Fruit fly (Drosophila melanogaster) whole organism, embryonic: Measurements from ENCODE around the gene CHOp24.

Source experiments
- Asciz ChIP-seq: fragments of 200-800 bp; sonication (Bioruptor generic); optimal IDR thresholded peaks from 2 replicates; lab custom pipeline; 2017; ENCODE audit warnings: missing biosample characterization, mild to moderate bottlenecking, missing genetic modification characterization, missing genetic modification reagents
- Atf-2 ChIP-seq: fragments of 200-800 bp; sonication (Bioruptor generic); optimal IDR thresholded peaks from 2 replicates; lab custom pipeline; 2016; ENCODE audit warnings: missing biosample characterization, missing genetic modification characterization
- Atf3 ChIP-seq: fragments of 200-800 bp; sonication (Bioruptor generic); optimal IDR thresholded peaks from 3 replicates; lab custom pipeline; 2016; ENCODE audit warnings: missing biosample characterization, missing genetic modification characterization
- BEAF-32 ChIP-seq: fragments of 200-800 bp; sonication (Bioruptor generic); optimal IDR thresholded peaks from 3 replicates; lab custom pipeline; 2017; ENCODE audit warnings: missing biosample characterization, missing genetic modification characterization, mild to moderate bottlenecking, moderate library complexity, missing genetic modification reagents
- Blimp-1 ChIP-seq: fragments of 200-800 bp; sonication (Bioruptor generic); optimal IDR thresholded peaks from 3 replicates; lab custom pipeline; 2018; ENCODE audit warnings: missing biosample characterization, missing genetic modification characterization, mild to moderate bottlenecking, moderate library complexity, missing genetic modification reagents
- CG1024 ChIP-seq: fragments of 200-800 bp; sonication (Bioruptor generic); IDR thresholded peaks from 2 replicates; pipeline ENCODE4 v1.3.6; 2022; ENCODE audit warnings: missing biosample characterization, missing genetic modification characterization
- CG10979 ChIP-seq: fragments of 200-800 bp; sonication (Bioruptor generic); optimal IDR thresholded peaks from 2 replicates; lab custom pipeline; 2018; ENCODE audit warnings: missing biosample characterization, mild to moderate bottlenecking, missing genetic modification characterization, moderate library complexity
- CG1233 ChIP-seq: fragments of 200-800 bp; sonication (Bioruptor generic); optimal IDR thresholded peaks from 4 replicates; lab custom pipeline; 2018; ENCODE audit warnings: missing biosample characterization, mild to moderate bottlenecking, missing genetic modification characterization
- CG12744 ChIP-seq: fragments of 200-800 bp; sonication (Bioruptor generic); optimal IDR thresholded peaks from 2 replicates; lab custom pipeline; 2016; ENCODE audit warnings: missing biosample characterization, missing genetic modification characterization
- CG12769 ChIP-seq: fragments of 200-800 bp; sonication (Bioruptor generic); optimal IDR thresholded peaks from 2 replicates; lab custom pipeline; 2019; ENCODE audit warnings: missing biosample characterization, mild to moderate bottlenecking, missing genetic modification characterization, moderate library complexity
- CG14710 ChIP-seq: fragments of 200-800 bp; sonication (Bioruptor generic); optimal IDR thresholded peaks from 3 replicates; lab custom pipeline; 2019; ENCODE audit warnings: missing biosample characterization, mild to moderate bottlenecking, missing genetic modification characterization, moderate library complexity
- CG1603 ChIP-seq: fragments of 200-800 bp; sonication (Bioruptor generic); optimal IDR thresholded peaks from 2 replicates; lab custom pipeline; 2019; ENCODE audit warnings: missing biosample characterization, mild to moderate bottlenecking, missing genetic modification characterization, moderate library complexity
- CG16863 ChIP-seq: fragments of 200-800 bp; sonication (Bioruptor generic); optimal IDR thresholded peaks from 3 replicates; lab custom pipeline; 2016; ENCODE audit warnings: missing biosample characterization, missing genetic modification characterization
- CG17829 ChIP-seq: fragments of 200-800 bp; optimal IDR thresholded peaks from 2 replicates; lab custom pipeline; 2019; ENCODE audit warnings: missing biosample characterization, mild to moderate bottlenecking, missing genetic modification characterization, moderate library complexity
- CG2875 ChIP-seq: fragments of 200-800 bp; sonication (Bioruptor generic); optimal IDR thresholded peaks from 2 replicates; lab custom pipeline; 2017; ENCODE audit warnings: missing biosample characterization, mild to moderate bottlenecking, missing genetic modification characterization, missing genetic modification reagents
- CG30020 ChIP-seq: fragments of 200-800 bp; optimal IDR thresholded peaks from 2 replicates; lab custom pipeline; 2019; ENCODE audit warnings: missing biosample characterization, mild to moderate bottlenecking, missing genetic modification characterization, moderate library complexity
- CG31365 ChIP-seq: fragments of 200-800 bp; sonication (Bioruptor generic); optimal IDR thresholded peaks from 2 replicates; lab custom pipeline; 2018; ENCODE audit warnings: missing biosample characterization, mild to moderate bottlenecking, missing genetic modification characterization
- CG31388 ChIP-seq: fragments of 200-800 bp; sonication (Bioruptor generic); optimal IDR thresholded peaks from 2 replicates; lab custom pipeline; 2016; ENCODE audit warnings: missing biosample characterization, missing genetic modification characterization
- CG34376 ChIP-seq: fragments of 200-800 bp; sonication (Bioruptor generic); optimal IDR thresholded peaks from 2 replicates; lab custom pipeline; 2018; ENCODE audit warnings: missing biosample characterization, mild to moderate bottlenecking, missing genetic modification characterization
- CG4404 ChIP-seq: fragments of 200-800 bp; sonication (Bioruptor generic); IDR thresholded peaks from 2 replicates; pipeline ENCODE4 v1.3.6; 2022; ENCODE audit warnings: missing biosample characterization, missing genetic modification characterization
- CG6654 ChIP-seq: fragments of 200-800 bp; sonication (Bioruptor generic); optimal IDR thresholded peaks from 2 replicates; lab custom pipeline; 2017; ENCODE audit warnings: missing biosample characterization, mild to moderate bottlenecking, missing genetic modification characterization
- CG6791 ChIP-seq: fragments of 200-800 bp; sonication (Bioruptor generic); IDR thresholded peaks from 3 replicates; pipeline ENCODE4 v1.3.6; 2022; ENCODE audit warnings: missing biosample characterization, missing genetic modification characterization; ENCODE audit not compliant: partially characterized antibody
- CG8765 ChIP-seq: fragments of 200-800 bp; sonication (Bioruptor generic); IDR thresholded peaks from 2 replicates; pipeline ENCODE4 v1.3.6; 2022; ENCODE audit warnings: missing biosample characterization, missing genetic modification characterization
- CTCF ChIP-seq: fragments of 200-800 bp; sonication (Bioruptor generic); optimal IDR thresholded peaks from 2 replicates; lab custom pipeline; 2017; ENCODE audit warnings: missing biosample characterization, mild to moderate bottlenecking, missing genetic modification characterization, moderate library complexity
- Chrac-16 ChIP-seq: fragments of 200-800 bp; sonication (Bioruptor generic); optimal IDR thresholded peaks from 3 replicates; lab custom pipeline; 2016; ENCODE audit warnings: missing biosample characterization, missing genetic modification characterization
- Dad ChIP-seq: fragments of 200-800 bp; sonication (Bioruptor generic); optimal IDR thresholded peaks from 3 replicates; lab custom pipeline; 2016; ENCODE audit warnings: missing biosample characterization, missing genetic modification characterization
- Dek ChIP-seq: fragments of 200-800 bp; sonication (Bioruptor generic); optimal IDR thresholded peaks from 3 replicates; lab custom pipeline; 2019; ENCODE audit warnings: missing biosample characterization, mild to moderate bottlenecking, missing genetic modification characterization, moderate library complexity
- Eip74EF ChIP-seq, 2 experiments: fragments of 200-800 bp in 1 of 2; fragments of >200 bp in 1 of 2; sonication (Bioruptor generic) in 1 of 2; optimal IDR thresholded peaks; 2 replicates each; lab custom pipeline; 2017 to 2019; ENCODE audit warnings: missing biosample characterization in 2 of 2, missing genetic modification characterization in 2 of 2, mild to moderate bottlenecking in 1 of 2, moderate library complexity in 1 of 2
- Hmr ChIP-seq: fragments of 200-800 bp; sonication (Bioruptor generic); optimal IDR thresholded peaks from 3 replicates; lab custom pipeline; 2017; ENCODE audit warnings: mild to moderate bottlenecking, missing biosample characterization, missing genetic modification reagents, missing genetic modification characterization
- Jarid2 ChIP-seq: fragments of 200-800 bp; sonication (Bioruptor generic); optimal IDR thresholded peaks from 3 replicates; lab custom pipeline; 2017; ENCODE audit warnings: mild to moderate bottlenecking, missing biosample characterization, missing genetic modification reagents, missing genetic modification characterization
- Mad ChIP-seq: fragments of 200-800 bp; sonication (Bioruptor generic); optimal IDR thresholded peaks from 2 replicates; lab custom pipeline; 2016; ENCODE audit warnings: missing biosample characterization, missing genetic modification characterization
- PHDP ChIP-seq: fragments of 200-800 bp; sonication (Bioruptor generic); optimal IDR thresholded peaks from 3 replicates; lab custom pipeline; 2018; ENCODE audit warnings: missing biosample characterization, mild to moderate bottlenecking, missing genetic modification characterization, moderate library complexity
- Scr ChIP-seq: fragments of 200-800 bp; sonication (Bioruptor generic); IDR thresholded peaks from 2 replicates; pipeline ENCODE4 v1.3.6; 2022; ENCODE audit warnings: missing biosample characterization, missing genetic modification characterization; ENCODE audit not compliant: partially characterized antibody
- Six4 ChIP-seq: fragments of 200-800 bp; sonication (Bioruptor generic); optimal IDR thresholded peaks from 2 replicates; lab custom pipeline; 2016; ENCODE audit warnings: missing biosample characterization, missing genetic modification characterization
- TFAM ChIP-seq: fragments of 200-800 bp; sonication (Bioruptor generic); optimal IDR thresholded peaks from 2 replicates; lab custom pipeline; 2017; ENCODE audit warnings: missing biosample characterization, missing genetic modification characterization, inconsistent platforms
- bigmax ChIP-seq: fragments of 200-800 bp; sonication (Bioruptor generic); optimal IDR thresholded peaks from 2 replicates; lab custom pipeline; 2018; ENCODE audit warnings: missing biosample characterization, mild to moderate bottlenecking, missing genetic modification characterization
- bowl ChIP-seq: fragments of 200-800 bp; sonication (Bioruptor generic); IDR thresholded peaks from 2 replicates; pipeline ENCODE4 v1.3.6; 2022; ENCODE audit warnings: missing biosample characterization, missing genetic modification characterization
- caup ChIP-seq: fragments of 200-800 bp; sonication (Bioruptor generic); optimal IDR thresholded peaks from 3 replicates; lab custom pipeline; 2017; ENCODE audit warnings: missing biosample characterization, mild to moderate bottlenecking, missing genetic modification characterization, moderate library complexity; ENCODE audit not compliant: severe bottlenecking
- dm ChIP-seq: fragments of 200-800 bp; sonication (Bioruptor generic); optimal IDR thresholded peaks from 3 replicates; lab custom pipeline; 2016; ENCODE audit warnings: missing biosample characterization, missing genetic modification characterization
- eve ChIP-seq, 2 experiments: fragments of >200 bp; optimal IDR thresholded peaks; 2 replicates each; lab custom pipeline; 2017; ENCODE audit warnings: missing biosample characterization in 2 of 2, missing genetic modification characterization in 2 of 2
- fru ChIP-seq: fragments of >200 bp; optimal IDR thresholded peaks from 2 replicates; lab custom pipeline; 2017
- fu2 ChIP-seq: fragments of 200-800 bp; sonication (Bioruptor generic); optimal IDR thresholded peaks from 2 replicates; lab custom pipeline; 2016; ENCODE audit warnings: missing biosample characterization, missing genetic modification characterization
- gt ChIP-seq: fragments of 200-800 bp; sonication (Bioruptor generic); IDR thresholded peaks from 2 replicates; pipeline ENCODE4 v1.3.6; 2022; ENCODE audit warnings: missing biosample characterization, missing genetic modification characterization
- hth ChIP-seq: fragments of >200 bp; optimal IDR thresholded peaks from 2 replicates; lab custom pipeline; 2017; ENCODE audit warnings: inconsistent platforms
- kah ChIP-seq: fragments of 200-800 bp; sonication (Bioruptor generic); optimal IDR thresholded peaks from 2 replicates; lab custom pipeline; 2018; ENCODE audit warnings: missing biosample characterization, mild to moderate bottlenecking, missing genetic modification characterization
- klu ChIP-seq: fragments of 200-800 bp; sonication (Bioruptor generic); IDR thresholded peaks from 2 replicates; pipeline ENCODE4 v1.3.6; 2022; ENCODE audit warnings: missing biosample characterization, missing genetic modification characterization
- ranshi ChIP-seq: fragments of 200-800 bp; sonication (Bioruptor generic); IDR thresholded peaks from 2 replicates; pipeline ENCODE4 v1.3.6; 2022; ENCODE audit warnings: missing biosample characterization, missing genetic modification characterization
- shn ChIP-seq: fragments of 200-800 bp; sonication (Bioruptor generic); optimal IDR thresholded peaks from 3 replicates; lab custom pipeline; 2016; ENCODE audit warnings: missing biosample characterization, missing genetic modification characterization
- sob ChIP-seq: fragments of 200-800 bp; sonication (Bioruptor generic); IDR thresholded peaks from 2 replicates; pipeline ENCODE4 v1.3.6; 2022; ENCODE audit warnings: missing biosample characterization, missing genetic modification characterization
- tgo ChIP-seq: fragments of 200-800 bp; sonication (Bioruptor generic); IDR thresholded peaks from 3 replicates; pipeline ENCODE4 v1.3.6; 2022; ENCODE audit warnings: missing biosample characterization, missing genetic modification characterization
- tio ChIP-seq: fragments of 200-800 bp; sonication (Bioruptor generic); optimal IDR thresholded peaks from 2 replicates; lab custom pipeline; 2017; ENCODE audit warnings: missing biosample characterization, missing genetic modification characterization, inconsistent platforms
- vvl ChIP-seq: fragments of 200-800 bp; sonication (Bioruptor generic); IDR thresholded peaks from 2 replicates; pipeline ENCODE4 v1.3.6; 2022; ENCODE audit warnings: missing biosample characterization, missing genetic modification characterization

The CHOp24 gene

dm6 chrX:4529909-4530308 lies 10.8 kb upstream of the CHOp24 start, which contains the start of gene CG3556 (continued):
- no peak for TF ChIP-seq eve (GFP tag; optimal IDR thresholded peaks at IDR 0.05; lab: Kevin White, UChicago)
- TF ChIP-seq CG30020 (tag; lab: Kevin White, UChicago) = no peak
- no peak for TF ChIP-seq Asciz (GFP tag; lab: Kevin White, UChicago)
- TF ChIP-seq CG1024 (GFP tag; lab: Robert Waterston, UW) = no peak
- TF ChIP-seq caup = peak; percentile 52
- TF ChIP-seq shn (GFP tag; lab: Kevin White, UChicago) = peak; percentile 30
- TF ChIP-seq hth (lab: Kevin White, UChicago) = no peak
- TF ChIP-seq Dad = no peak
- TF ChIP-seq CG12769 (tag; lab: Kevin White, UChicago) = no peak
- no peak for TF ChIP-seq CG1233 (GFP tag; lab: Kevin White, UChicago)
- TF ChIP-seq Mad (GFP tag; lab: Kevin White, UChicago) = peak; percentile 11
- TF ChIP-seq ranshi (GFP tag; lab: Robert Waterston, UW) = 0 out of 2 replicates have a peak, but pooled peaks have one; percentile 21
- TF ChIP-seq PHDP (tag; lab: Kevin White, UChicago) = no peak
- peak; percentile 75 for TF ChIP-seq sob (GFP tag; lab: Robert Waterston, UW)
- peak; percentile 78 for TF ChIP-seq Hmr
- TF ChIP-seq fru (lab: Kevin White, UChicago) = no peak
- no peak for TF ChIP-seq tio (GFP tag; lab: Kevin White, UChicago)
- TF ChIP-seq CG2875 (GFP tag; lab: Kevin White, UChicago) = peak; percentile 21
- TF ChIP-seq CG12744 (GFP tag; lab: Kevin White, UChicago) = no peak
- no peak for TF ChIP-seq CG31388 (GFP tag; lab: Kevin White, UChicago)
- peak; percentile 22 for TF ChIP-seq CG10979 (tag; lab: Kevin White, UChicago)
- peak; percentile 52 for TF ChIP-seq Scr
- TF ChIP-seq CTCF (GFP tag; lab: Kevin White, UChicago) = peak; percentile 94
- TF ChIP-seq bigmax = no peak
- TF ChIP-seq klu (GFP tag; lab: Robert Waterston, UW) = 0 out of 2 replicates have a peak, but pooled peaks have one; percentile 7
- peak; percentile 52 for TF ChIP-seq BEAF-32
- TF ChIP-seq TFAM (GFP tag; lab: Kevin White, UChicago) = no peak
- no peak for TF ChIP-seq CG34376
- no peak for TF ChIP-seq Dek (tag; lab: Kevin White, UChicago)
- TF ChIP-seq Eip74EF (GFP tag; optimal IDR thresholded peaks at IDR 0.05; lab: Kevin White, UChicago) = no peak
- no peak for TF ChIP-seq bowl
- TF ChIP-seq CG1603 (tag; lab: Kevin White, UChicago) = no peak
- TF ChIP-seq CG16863 (GFP tag; lab: Kevin White, UChicago) = peak; percentile 33
- TF ChIP-seq CG6791 = peak; percentile 80
- peak; percentile 9 for TF ChIP-seq Chrac-16 (GFP tag; lab: Kevin White, UChicago)
- TF ChIP-seq Atf-2 (GFP tag; lab: Kevin White, UChicago) = no peak
- peak; percentile 78 for TF ChIP-seq vvl (GFP tag; lab: Robert Waterston, UW)
- no peak for TF ChIP-seq CG8765 (GFP tag; lab: Robert Waterston, UW)
- no peak for TF ChIP-seq Six4
- no peak for TF ChIP-seq CG4404 (GFP tag; lab: Robert Waterston, UW)
- no peak for TF ChIP-seq Atf3 (GFP tag; lab: Kevin White, UChicago)
- no peak for TF ChIP-seq gt
- TF ChIP-seq Blimp-1 = no peak
- no peak for TF ChIP-seq Jarid2 (GFP tag; lab: Kevin White, UChicago)
- no peak for TF ChIP-seq CG17829 (tag; lab: Kevin White, UChicago)
- TF ChIP-seq tgo (GFP tag; lab: Robert Waterston, UW) = peak; percentile 38; the same call in 1 of the 3 replicates
- TF ChIP-seq kah (GFP tag; lab: Kevin White, UChicago) = no peak
- TF ChIP-seq dm = peak; percentile 50
- peak; percentile 23 for TF ChIP-seq fu2 (GFP tag; lab: Kevin White, UChicago)
- TF ChIP-seq CG31365 (tag; lab: Kevin White, UChicago) = peak; percentile 12
- TF ChIP-seq CG6654 = no peak
- TF ChIP-seq CG14710 (tag; lab: Kevin White, UChicago) = peak; percentile 54
